Worm (Caenorhabditis elegans): ENCODE results near the gene sre-47.
A peak's percentile ranks its signal among the peaks of the same experiment; 100 is the strongest.

sre-47 gene

ce11 chrII:13961567-13961966 lies 22.9 kb downstream of the sre-47 start:
- TF ChIP-seq unc-39 (tag; optimal IDR thresholded peaks at IDR 0.05): no peak
- TF ChIP-seq elt-2 (tag; optimal IDR thresholded peaks at IDR 0.05): no peak
- TF ChIP-seq nhr-76 (tag; optimal IDR thresholded peaks at IDR 0.05): no peak
- TF ChIP-seq hmg-11 (tag; optimal IDR thresholded peaks at IDR 0.05): no peak
- no peak for TF ChIP-seq nhr-25 (tag; optimal IDR thresholded peaks at IDR 0.05)
- TF ChIP-seq nhr-43 (tag; optimal IDR thresholded peaks at IDR 0.05; ENCODE audit: poor library complexity, severe bottlenecking): no peak
- TF ChIP-seq ceh-82 (tag; optimal IDR thresholded peaks at IDR 0.05): no peak
- no peak for TF ChIP-seq nhr-77 (tag; optimal IDR thresholded peaks at IDR 0.05)
- no peak for TF ChIP-seq eor-1 (tag; optimal IDR thresholded peaks at IDR 0.05)
- TF ChIP-seq nhr-12 (tag; optimal IDR thresholded peaks at IDR 0.05): no peak
- TF ChIP-seq elt-3 (tag; optimal IDR thresholded peaks at IDR 0.05): no peak
- TF ChIP-seq ceh-9 (tag; optimal IDR thresholded peaks at IDR 0.05): no peak
- TF ChIP-seq nhr-23 (tag; optimal IDR thresholded peaks at IDR 0.05): no peak
- TF ChIP-seq nhr-67 (tag; optimal IDR thresholded peaks at IDR 0.05): no peak
- TF ChIP-seq ceh-28 (tag; optimal IDR thresholded peaks at IDR 0.05): no peak
- no peak for TF ChIP-seq ceh-16 (tag; optimal IDR thresholded peaks at IDR 0.05)
- no peak for TF ChIP-seq daf-12 (tag; optimal IDR thresholded peaks at IDR 0.05)
- TF ChIP-seq tbx-2 (tag; optimal IDR thresholded peaks at IDR 0.05): no peak

DNA sequence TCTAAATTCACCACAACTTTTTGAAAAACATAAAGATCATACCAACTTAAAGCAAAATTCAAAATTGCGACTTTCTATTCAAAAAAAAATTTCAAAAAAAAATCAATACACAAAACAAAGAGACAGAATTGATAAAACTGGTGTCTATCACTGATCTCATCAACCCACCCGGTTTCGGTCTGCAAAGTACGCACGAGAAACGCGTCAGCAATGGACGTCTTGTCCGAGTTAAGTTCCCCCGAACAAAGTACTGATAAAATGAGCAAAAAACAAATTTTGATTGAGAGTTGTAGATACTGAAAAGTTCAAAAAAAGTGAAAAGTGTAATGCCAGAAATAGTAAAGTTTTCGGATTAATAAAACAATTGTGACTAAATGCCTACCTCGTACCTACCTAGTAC lies 26.1 kb downstream of the sre-47 start:
- peak; percentile 62 for TF ChIP-seq elt-2 (tag; optimal IDR thresholded peaks at IDR 0.05)
- no peak for TF ChIP-seq nhr-23 (tag; optimal IDR thresholded peaks at IDR 0.05)
- no peak for TF ChIP-seq ceh-9 (tag; optimal IDR thresholded peaks at IDR 0.05)
- no peak for TF ChIP-seq fkh-2 (tag; optimal IDR thresholded peaks at IDR 0.05)
- peak; percentile 5 for TF ChIP-seq ceh-28 (tag; optimal IDR thresholded peaks at IDR 0.05)
- no peak for TF ChIP-seq nhr-25 (tag; optimal IDR thresholded peaks at IDR 0.05)
- peak; percentile 1 for TF ChIP-seq pqm-1 (tag; optimal IDR thresholded peaks at IDR 0.05)
- TF ChIP-seq ztf-4 (tag; optimal IDR thresholded peaks at IDR 0.05): no peak

DNA sequence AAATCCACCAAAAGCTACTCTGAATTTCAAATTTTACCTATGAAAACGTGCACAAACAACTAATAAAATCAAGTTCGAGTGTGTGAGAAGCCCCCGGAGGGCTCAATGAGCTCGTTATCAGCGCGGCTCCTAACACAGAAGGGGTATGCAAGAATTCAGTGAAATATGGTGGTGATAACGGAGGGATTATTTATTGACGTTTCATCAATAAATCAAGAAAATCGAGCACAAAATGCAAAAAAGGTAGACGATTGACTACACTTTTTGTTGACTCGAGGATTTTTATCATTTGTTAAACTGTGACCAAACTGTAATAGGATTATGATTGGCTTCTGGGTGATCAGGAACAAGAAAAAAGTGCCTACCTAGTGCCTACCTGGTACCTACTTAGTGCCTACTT lies 27.0 kb downstream of the sre-47 start, which contains the start of gene zip-3:
zip-3 (minus strand) TSS at position 21 of the 400 bp plus-strand sequence.
- no peak for TF ChIP-seq ceh-28 (tag; optimal IDR thresholded peaks at IDR 0.05)
- peak; percentile 55 for TF ChIP-seq pqm-1 (tag; optimal IDR thresholded peaks at IDR 0.05)
- TF ChIP-seq elt-2 (tag; optimal IDR thresholded peaks at IDR 0.05): peak; percentile 88

ce11 chrII:13956529-13956928 lies 27.9 kb downstream of the sre-47 start:
- no peak for TF ChIP-seq ztf-4 (tag; optimal IDR thresholded peaks at IDR 0.05)
- TF ChIP-seq elt-1 (tag; optimal IDR thresholded peaks at IDR 0.05): no peak
- no peak for TF ChIP-seq ztf-11 (tag; optimal IDR thresholded peaks at IDR 0.05)
- TF ChIP-seq egl-5 (tag; optimal IDR thresholded peaks at IDR 0.05): no peak
- no peak for TF ChIP-seq lin-15B (tag; optimal IDR thresholded peaks at IDR 0.05)
- TF ChIP-seq tbx-2 (tag; optimal IDR thresholded peaks at IDR 0.05): no peak
- no peak for TF ChIP-seq R02D3.7 (tag; optimal IDR thresholded peaks at IDR 0.05)
- no peak for TF ChIP-seq mml-1 (tag; optimal IDR thresholded peaks at IDR 0.05)
- TF ChIP-seq elt-3 (tag; optimal IDR thresholded peaks at IDR 0.05): no peak
- no peak for TF ChIP-seq daf-12 (tag; optimal IDR thresholded peaks at IDR 0.05)
- TF ChIP-seq nhr-23 (tag; optimal IDR thresholded peaks at IDR 0.05): no peak
- TF ChIP-seq hmg-11 (tag; optimal IDR thresholded peaks at IDR 0.05): no peak
- peak; percentile 13 for TF ChIP-seq jun-1 (tag; optimal IDR thresholded peaks at IDR 0.05)
- TF ChIP-seq lsy-12 (tag; optimal IDR thresholded peaks at IDR 0.05): no peak
- no peak for TF ChIP-seq zag-1 (tag; optimal IDR thresholded peaks at IDR 0.05)
- no peak for TF ChIP-seq fos-1 (tag; optimal IDR thresholded peaks at IDR 0.05)
- TF ChIP-seq pqm-1 (tag; optimal IDR thresholded peaks at IDR 0.05): peak; percentile 92
- TF ChIP-seq fkh-10 (GFP tag; optimal IDR thresholded peaks at IDR 0.05): no peak
- peak; percentile 33 for TF ChIP-seq pha-4 (tag; optimal IDR thresholded peaks at IDR 0.05)
- peak; percentile 96 for TF ChIP-seq elt-2 (tag; optimal IDR thresholded peaks at IDR 0.05)
- no peak for TF ChIP-seq ceh-9 (tag; optimal IDR thresholded peaks at IDR 0.05)
- TF ChIP-seq nhr-67 (tag; optimal IDR thresholded peaks at IDR 0.05): no peak
- no peak for TF ChIP-seq nhr-43 (tag; optimal IDR thresholded peaks at IDR 0.05; ENCODE audit: poor library complexity, severe bottlenecking)
- no peak for TF ChIP-seq ceh-82 (tag; optimal IDR thresholded peaks at IDR 0.05)
- no peak for TF ChIP-seq ZK546.5 (tag; optimal IDR thresholded peaks at IDR 0.05)
- TF ChIP-seq lin-39 (tag; optimal IDR thresholded peaks at IDR 0.05): no peak
- no peak for TF ChIP-seq nhr-237 (tag; optimal IDR thresholded peaks at IDR 0.05)
- TF ChIP-seq unc-62 (GFP tag; optimal IDR thresholded peaks at IDR 0.05): no peak
- TF ChIP-seq sea-2 (GFP tag; optimal IDR thresholded peaks at IDR 0.05): no peak
- peak; percentile 59 for TF ChIP-seq nfya-1 (tag; optimal IDR thresholded peaks at IDR 0.05; ENCODE audit: insufficient read depth)
